Fruit fly (Drosophila melanogaster): ENCODE data around the gene CG8833.
A peak's percentile ranks its signal among the peaks of the same experiment; 100 is the strongest.

Gene CG8833

dm6 chr3L:13925117-13925726 lies 3.6 kb downstream of the CG8833 start, which contains the start of gene Rgl (continued):
- TF ChIP-seq CG6175 (GFP tag; IDR thresholded peaks at IDR 0.05) = no peak
- peak; percentile 57 for TF ChIP-seq HLHmδ (GFP tag; optimal IDR thresholded peaks at IDR 0.05)
- TF ChIP-seq ato (GFP tag; IDR thresholded peaks at IDR 0.05; ENCODE audit: partially characterized antibody) = no peak
- no peak for TF ChIP-seq Sox102F (GFP tag; optimal IDR thresholded peaks at IDR 0.05)
- no peak for TF ChIP-seq Hmx (GFP tag; optimal IDR thresholded peaks at IDR 0.05)
- no peak for TF ChIP-seq Mad (GFP tag; optimal IDR thresholded peaks at IDR 0.05)
- no peak for TF ChIP-seq Dad (GFP tag; optimal IDR thresholded peaks at IDR 0.05)
- TF ChIP-seq rib (GFP tag; IDR thresholded peaks at IDR 0.05) = peak; percentile 72
- no peak for TF ChIP-seq CG12659 (GFP tag; optimal IDR thresholded peaks at IDR 0.05)
- TF ChIP-seq wdn (GFP tag; IDR thresholded peaks at IDR 0.05) = no peak
- no peak for TF ChIP-seq Hand (GFP tag; optimal IDR thresholded peaks at IDR 0.05)
- no peak for TF ChIP-seq PHDP (tag; optimal IDR thresholded peaks at IDR 0.05)
- no peak for TF ChIP-seq tap (tag; optimal IDR thresholded peaks at IDR 0.05)
- no peak for TF ChIP-seq CG6854 (GFP tag; optimal IDR thresholded peaks at IDR 0.05)
- peak; percentile 12; the same call in 1 of the 3 replicates for TF ChIP-seq sr (GFP tag; IDR thresholded peaks at IDR 0.05)
- no peak for TF ChIP-seq ro (GFP tag; IDR thresholded peaks at IDR 0.05)
- no peak for TF ChIP-seq CG3995 (GFP tag; optimal IDR thresholded peaks at IDR 0.05)
- no peak for TF ChIP-seq lilli (GFP tag; optimal IDR thresholded peaks at IDR 0.05)
- TF ChIP-seq CG8944 (GFP tag; optimal IDR thresholded peaks at IDR 0.05) = no peak
- 0 out of 3 replicates have a peak, but pooled peaks have one; percentile 20 for TF ChIP-seq CG16813 (GFP tag; IDR thresholded peaks at IDR 0.05; ENCODE audit: partially characterized antibody)
- no peak for TF ChIP-seq Myb (GFP tag; optimal IDR thresholded peaks at IDR 0.05)
- no peak for TF ChIP-seq Chrac-16 (GFP tag; optimal IDR thresholded peaks at IDR 0.05)
- no peak for TF ChIP-seq CG9727 (GFP tag; optimal IDR thresholded peaks at IDR 0.05)
- no peak for TF ChIP-seq CG17912 (GFP tag; optimal IDR thresholded peaks at IDR 0.05)
- TF ChIP-seq tgo (GFP tag; IDR thresholded peaks at IDR 0.05) = no peak
- TF ChIP-seq NK7.1 (GFP tag; optimal IDR thresholded peaks at IDR 0.05) = no peak
- TF ChIP-seq CG7271 (tag; optimal IDR thresholded peaks at IDR 0.05) = no peak
- no peak for TF ChIP-seq CG14441 (GFP tag; IDR thresholded peaks at IDR 0.05)
- peak; percentile 18; the same call in 1 of the 2 replicates for TF ChIP-seq unc-4 (GFP tag; IDR thresholded peaks at IDR 0.05; ENCODE audit: partially characterized antibody)
- TF ChIP-seq zfh2 (GFP tag; optimal IDR thresholded peaks at IDR 0.05) = no peak
- no peak for TF ChIP-seq CG1602 (GFP tag; optimal IDR thresholded peaks at IDR 0.05)
- TF ChIP-seq CG14014 (GFP tag; IDR thresholded peaks at IDR 0.05) = no peak
- no peak for TF ChIP-seq Lhr (GFP tag; optimal IDR thresholded peaks at IDR 0.05)
- TF ChIP-seq Side (GFP tag; optimal IDR thresholded peaks at IDR 0.05) = no peak
- no peak for TF ChIP-seq CG13424 (tag; optimal IDR thresholded peaks at IDR 0.05)
- TF ChIP-seq sima (GFP tag; optimal IDR thresholded peaks at IDR 0.05) = no peak
- TF ChIP-seq ERR (GFP tag; optimal IDR thresholded peaks at IDR 0.05) = no peak
- no peak for TF ChIP-seq toy (GFP tag; IDR thresholded peaks at IDR 0.05)
- TF ChIP-seq CG3838 (GFP tag; optimal IDR thresholded peaks at IDR 0.05) = no peak
- peak; percentile 88 for TF ChIP-seq Jarid2 (GFP tag; optimal IDR thresholded peaks at IDR 0.05)
- no peak for TF ChIP-seq ase (GFP tag; IDR thresholded peaks at IDR 0.05)
- no peak for TF ChIP-seq CG12391 (tag; optimal IDR thresholded peaks at IDR 0.05)
- TF ChIP-seq Ravus (GFP tag; IDR thresholded peaks at IDR 0.05) = no peak
- peak; percentile 29 for TF ChIP-seq CG7987 (GFP tag; optimal IDR thresholded peaks at IDR 0.05)
- no peak for TF ChIP-seq ttk (GFP tag; IDR thresholded peaks at IDR 0.05)
- TF ChIP-seq amos (GFP tag; IDR thresholded peaks at IDR 0.05; ENCODE audit: partially characterized antibody) = peak; percentile 29; the same call in 1 of the 2 replicates
- TF ChIP-seq CG17186 (GFP tag; optimal IDR thresholded peaks at IDR 0.05) = no peak
- TF ChIP-seq Ptx1 (GFP tag; IDR thresholded peaks at IDR 0.05) = no peak
- TF ChIP-seq Hr3 (GFP tag; optimal IDR thresholded peaks at IDR 0.05) = no peak
- no peak for TF ChIP-seq bigmax (GFP tag; optimal IDR thresholded peaks at IDR 0.05)
- TF ChIP-seq Deaf1 (tag; optimal IDR thresholded peaks at IDR 0.05) = no peak

Data from whole organism, embryonic.